Fruit fly (Drosophila melanogaster) S2 (cell line): ENCODE data around the gene betaNACtes1.

Experiments
- CG8478 ChIP-seq: fragments of >200 bp; optimal IDR thresholded peaks from 2 replicates; lab custom pipeline; 2018
- CTCF ChIP-seq, 2 experiments: fragments of >200 bp; optimal IDR thresholded peaks; 2 replicates each; lab custom pipeline; 2018

dm6 chrX:14189216-14189615 lies 16.8 kb upstream of the betaNACtes1 start, which contains the start of gene CG11585:
- TF ChIP-seq CG8478 (lab: Kevin White, UChicago) (no peak), CTCF (optimal IDR thresholded peaks at IDR 0.05; lab: Kevin White, UChicago) (no peak)
